1 fruit fly cellular context compared by ENCODE assay signal in the genomic region with DNA sequence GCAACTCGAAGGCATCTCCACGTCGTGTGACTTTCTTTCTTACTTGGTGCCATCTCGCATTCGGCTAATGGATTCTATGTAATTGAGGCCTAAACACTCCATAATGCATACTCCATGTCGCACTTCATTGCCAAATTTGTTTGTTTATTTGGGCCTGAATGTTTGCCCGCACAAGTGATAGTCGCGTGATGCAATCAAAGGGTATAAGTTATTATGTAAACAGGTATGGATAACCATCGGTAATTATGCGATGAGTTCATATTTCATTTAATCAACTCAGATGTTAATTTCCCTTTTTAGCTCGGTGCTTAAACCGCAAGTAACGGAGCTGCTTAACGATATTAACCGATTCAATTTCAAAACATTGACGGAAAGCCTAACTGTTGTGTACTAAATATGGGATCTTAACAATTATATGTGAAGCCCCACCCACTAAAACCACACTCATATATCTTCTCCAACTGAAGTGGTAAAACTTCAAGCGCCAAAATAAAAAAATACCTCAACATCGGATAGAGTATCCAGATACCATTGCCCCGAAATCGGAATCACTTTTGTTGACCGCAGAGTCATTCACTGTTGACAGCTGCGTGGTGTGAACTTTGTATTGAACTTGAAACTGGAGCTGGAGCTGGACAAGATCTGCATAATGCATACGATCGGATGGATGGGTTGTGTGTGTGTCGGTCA.
A peak's percentile ranks its signal among the peaks of the same experiment; 100 is the strongest.
TF ChIP-seq lines count a peak whose summit lies in the region.

No protein-coding gene starts in this region.

TF ChIP-seq in whole organism, embryonic, 481 proteins besides CTCF, POLR2A, EP300 and RAD21 (continued from another document):
- TF ChIP-seq CG12391 (tag; optimal IDR thresholded peaks at IDR 0.05; lab: Kevin White, UChicago) (peak; percentile 5), Sox100B (GFP tag; optimal IDR thresholded peaks at IDR 0.05; lab: Kevin White, UChicago) (peak; percentile 15), nmo (GFP tag; optimal IDR thresholded peaks at IDR 0.05; lab: Kevin White, UChicago) (peak; percentile 30), CkIIα-i1 (GFP tag; IDR thresholded peaks at IDR 0.05; lab: Robert Waterston, UW) (no peak), CG2120 (GFP tag; optimal IDR thresholded peaks at IDR 0.05; lab: Kevin White, UChicago) (no peak), Ptx1 (GFP tag; IDR thresholded peaks at IDR 0.05; lab: Robert Waterston, UW) (0 out of 2 replicates have a peak, but pooled peaks have one; percentile 29), CG1832 (GFP tag; optimal IDR thresholded peaks at IDR 0.05; lab: Kevin White, UChicago) (no peak), croc (GFP tag; conservative IDR thresholded peaks at IDR 0.05; lab: Robert Waterston, UW) (no peak), ATbp (GFP tag; optimal IDR thresholded peaks at IDR 0.05; lab: Kevin White, UChicago) (peak; percentile 43), ci (GFP tag; IDR thresholded peaks at IDR 0.05; lab: Robert Waterston, UW) (0 out of 3 replicates have a peak, but pooled peaks have one; percentile 51), CG13424 (tag; optimal IDR thresholded peaks at IDR 0.05; lab: Kevin White, UChicago) (peak; percentile 15), bab2 (GFP tag; optimal IDR thresholded peaks at IDR 0.05; lab: Kevin White, UChicago) (peak; percentile 11), CoRest (tag; optimal IDR thresholded peaks at IDR 0.05; lab: Kevin White, UChicago) (peak; percentile 18), CG7839 (tag; optimal IDR thresholded peaks at IDR 0.05; lab: Kevin White, UChicago) (peak; percentile 25), Pdp1 (GFP tag; optimal IDR thresholded peaks at IDR 0.05; lab: Kevin White, UChicago) (peak in 1 of 2 experiments; percentile 70), CG17328 (GFP tag; IDR thresholded peaks at IDR 0.05; lab: Robert Waterston, UW) (0 out of 2 replicates have a peak, but pooled peaks have one; percentile 19), cwo (GFP tag; optimal IDR thresholded peaks at IDR 0.05; lab: Kevin White, UChicago) (peak; percentile 6), row (GFP tag; IDR thresholded peaks at IDR 0.05; lab: Robert Waterston, UW) (peak; percentile 43), CG11093 (GFP tag; IDR thresholded peaks at IDR 0.05; lab: Robert Waterston, UW) (no peak), dmrt99B (tag; optimal IDR thresholded peaks at IDR 0.05; lab: Kevin White, UChicago) (peak; percentile 32), unpg (GFP tag; optimal IDR thresholded peaks at IDR 0.05; lab: Kevin White, UChicago) (peak; percentile 18), CG7786 (GFP tag; optimal IDR thresholded peaks at IDR 0.05; lab: Kevin White, UChicago) (no peak), sima (GFP tag; optimal IDR thresholded peaks at IDR 0.05; lab: Kevin White, UChicago) (no peak), Hr78 (GFP tag; optimal IDR thresholded peaks at IDR 0.05; lab: Kevin White, UChicago) (peak in 1 of 2 experiments; percentile 80), CG17359 (tag; optimal IDR thresholded peaks at IDR 0.05; lab: Kevin White, UChicago) (peak; percentile 33), gem (tag; optimal IDR thresholded peaks at IDR 0.05; lab: Kevin White, UChicago) (peak; percentile 44), Sox102F (GFP tag; optimal IDR thresholded peaks at IDR 0.05; lab: Kevin White, UChicago) (peak; percentile 42), Med (GFP tag; lab: Kevin White, UChicago) (peak; percentile 65), knrl (GFP tag; IDR thresholded peaks at IDR 0.05; lab: Robert Waterston, UW; ENCODE audit: partially characterized antibody) (no peak), CG7928 (GFP tag; optimal IDR thresholded peaks at IDR 0.05; lab: Kevin White, UChicago) (no peak), ase (GFP tag; IDR thresholded peaks at IDR 0.05; lab: Robert Waterston, UW) (0 out of 3 replicates have a peak, but pooled peaks have one; percentile 7), sc (optimal IDR thresholded peaks at IDR 0.05; lab: Kevin White, UChicago) (no peak), sc (GFP tag; optimal IDR thresholded peaks at IDR 0.05; lab: Kevin White, UChicago) (no peak), CG2678 (tag; optimal IDR thresholded peaks at IDR 0.05; lab: Kevin White, UChicago) (peak; percentile 29), Oli (tag; optimal IDR thresholded peaks at IDR 0.05; lab: Kevin White, UChicago) (peak; percentile 47), Hr51 (GFP tag; optimal IDR thresholded peaks at IDR 0.05; lab: Kevin White, UChicago) (peak in 1 of 2 experiments; percentile 34), vvl (GFP tag; IDR thresholded peaks at IDR 0.05; lab: Robert Waterston, UW) (peak; percentile 82; the same call in 1 of the 2 replicates), jing (GFP tag; optimal IDR thresholded peaks at IDR 0.05; lab: Kevin White, UChicago) (peak; percentile 26), D19A (tag; optimal IDR thresholded peaks at IDR 0.05; lab: Kevin White, UChicago) (peak; percentile 96), grau (tag; optimal IDR thresholded peaks at IDR 0.05; lab: Kevin White, UChicago) (peak; percentile 3)
